Fruit fly (Drosophila melanogaster) whole organism, adult: ENCODE results near the gene Actn.

Experiments used
- CG11617 ChIP-seq: fragments of 200-800 bp; sonication (Bioruptor generic); optimal IDR thresholded peaks from 2 replicates; lab custom pipeline; 2017; ENCODE audit warnings: mild to moderate bottlenecking, missing biosample characterization, missing genetic modification reagents, missing genetic modification characterization
- CG12768 ChIP-seq: fragments of 200-800 bp; sonication (Bioruptor generic); optimal IDR thresholded peaks from 2 replicates; lab custom pipeline; 2017; ENCODE audit warnings: missing biosample characterization, missing genetic modification characterization, mild to moderate bottlenecking, moderate library complexity, missing genetic modification reagents
- CG14711 ChIP-seq: fragments of 200-800 bp; sonication (Bioruptor generic); optimal IDR thresholded peaks from 2 replicates; lab custom pipeline; 2018; ENCODE audit warnings: missing biosample characterization, mild to moderate bottlenecking, missing genetic modification characterization, moderate library complexity
- CG1620 ChIP-seq: fragments of 200-800 bp; sonication (Bioruptor generic); optimal IDR thresholded peaks from 2 replicates; lab custom pipeline; 2016; ENCODE audit warnings: missing biosample characterization, missing genetic modification characterization
- CG33017 ChIP-seq: fragments of 200-800 bp; sonication (Bioruptor generic); optimal IDR thresholded peaks from 2 replicates; lab custom pipeline; 2018; ENCODE audit warnings: missing biosample characterization, mild to moderate bottlenecking, missing genetic modification characterization, moderate library complexity
- CG5204 ChIP-seq: fragments of 200-800 bp; sonication (Bioruptor generic); optimal IDR thresholded peaks from 2 replicates; lab custom pipeline; 2016; ENCODE audit warnings: missing biosample characterization, missing genetic modification characterization
- CG7045 ChIP-seq: fragments of 200-800 bp; sonication (Bioruptor generic); optimal IDR thresholded peaks from 2 replicates; lab custom pipeline; 2017; ENCODE audit warnings: missing biosample characterization, mild to moderate bottlenecking, missing genetic modification characterization
- CG7101 ChIP-seq: fragments of 200-800 bp; sonication (Bioruptor generic); optimal IDR thresholded peaks from 2 replicates; lab custom pipeline; 2018; ENCODE audit warnings: missing biosample characterization, mild to moderate bottlenecking, missing genetic modification characterization, moderate library complexity
- Clk ChIP-seq: fragments of 200-800 bp; sonication (Bioruptor generic); optimal IDR thresholded peaks from 2 replicates; lab custom pipeline; 2017; ENCODE audit warnings: missing biosample characterization, missing genetic modification characterization
- Crg-1 ChIP-seq: fragments of 200-800 bp; sonication (Bioruptor generic); optimal IDR thresholded peaks from 2 replicates; lab custom pipeline; 2016; ENCODE audit warnings: missing biosample characterization, missing genetic modification characterization
- Hr96 ChIP-seq: fragments of 200-800 bp; sonication (Bioruptor generic); optimal IDR thresholded peaks from 2 replicates; lab custom pipeline; 2016; ENCODE audit warnings: missing biosample characterization, missing genetic modification characterization
- Mnt ChIP-seq: fragments of 200-800 bp; sonication (Bioruptor generic); optimal IDR thresholded peaks from 2 replicates; lab custom pipeline; 2016; ENCODE audit warnings: missing biosample characterization, mild to moderate bottlenecking, missing genetic modification characterization
- bab1 ChIP-seq: fragments of 200-800 bp; sonication (Bioruptor generic); optimal IDR thresholded peaks from 3 replicates; lab custom pipeline; 2019; ENCODE audit warnings: missing biosample characterization, mild to moderate bottlenecking, missing genetic modification characterization, moderate library complexity
- cic ChIP-seq: fragments of 200-800 bp; sonication (Bioruptor generic); optimal IDR thresholded peaks from 2 replicates; lab custom pipeline; 2017; ENCODE audit warnings: missing biosample characterization, mild to moderate bottlenecking, missing genetic modification characterization, moderate library complexity
- cnc ChIP-seq, 2 experiments: fragments of >200 bp; optimal IDR thresholded peaks; 2 replicates each; lab custom pipeline; 2017
- kay ChIP-seq: fragments of 200-800 bp; sonication (Bioruptor generic); peaks from one replicate; lab custom pipeline; 2016; ENCODE audit warnings: missing biosample characterization, missing genetic modification characterization, borderline replicate concordance
- ovo ChIP-seq: fragments of 200-800 bp; sonication (Bioruptor generic); optimal IDR thresholded peaks from 2 replicates; lab custom pipeline; 2016; ENCODE audit warnings: missing biosample characterization, missing genetic modification characterization
- pad ChIP-seq: fragments of 200-800 bp; sonication (Bioruptor generic); optimal IDR thresholded peaks from 3 replicates; lab custom pipeline; 2017; ENCODE audit warnings: missing biosample characterization, missing genetic modification characterization, mild to moderate bottlenecking, moderate library complexity, missing genetic modification reagents
- tj ChIP-seq: fragments of 200-800 bp; sonication (Bioruptor generic); optimal IDR thresholded peaks from 3 replicates; lab custom pipeline; 2017; ENCODE audit warnings: missing biosample characterization, mild to moderate bottlenecking, missing genetic modification characterization, moderate library complexity
- toe ChIP-seq: fragments of 200-800 bp; sonication (Bioruptor generic); optimal IDR thresholded peaks from 2 replicates; lab custom pipeline; 2016; ENCODE audit warnings: missing biosample characterization, missing genetic modification characterization

Gene Actn

DNA sequence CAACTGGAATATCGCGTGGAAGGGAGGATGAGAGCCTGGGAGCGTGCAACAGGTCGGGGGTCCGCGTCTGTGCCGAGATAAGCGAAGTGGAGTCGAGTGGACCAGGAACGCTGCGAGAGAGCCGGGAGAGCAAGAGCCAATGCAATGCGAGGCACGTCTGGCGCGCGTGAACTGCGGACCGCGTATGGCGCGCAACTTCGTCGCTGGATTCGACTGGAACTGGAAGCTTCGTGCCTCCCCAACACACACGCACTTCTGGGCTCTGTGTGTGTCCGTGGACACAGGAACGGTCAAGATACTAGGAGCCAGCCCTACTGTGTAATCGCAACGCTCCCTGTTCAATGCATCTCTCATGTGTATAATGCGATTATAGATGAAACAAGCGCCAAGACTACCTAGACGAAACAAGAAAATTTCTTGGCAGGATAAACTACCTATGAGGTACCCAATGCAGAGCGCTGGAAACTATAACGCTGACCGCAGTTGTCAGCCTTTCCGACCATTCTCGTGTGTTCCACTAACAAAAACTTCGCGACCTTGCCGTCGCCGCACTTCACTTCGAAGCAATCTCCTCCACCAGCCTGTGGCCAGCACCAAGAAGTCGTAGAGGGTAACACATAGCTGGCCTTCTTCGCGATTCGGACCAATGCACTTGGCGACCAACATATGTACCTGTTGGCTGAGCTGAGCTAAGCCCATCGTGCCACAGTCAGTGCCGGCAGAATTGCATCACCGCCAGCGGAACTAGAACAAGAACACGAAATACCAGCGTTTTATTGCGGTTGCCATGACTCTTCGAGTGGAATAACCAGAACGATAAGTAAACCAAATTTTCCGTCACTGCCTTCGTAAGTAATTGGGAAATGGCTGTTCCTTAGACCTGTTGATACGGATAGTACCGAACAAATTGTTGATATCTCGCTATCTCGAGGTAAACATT, 30.0 kb upstream of the Actn start, which contains the start of gene Rtca:
Gene Rtca, plus strand, starts transcription at position 536 of the 940 bp plus-strand sequence.
- TF ChIP-seq CG5204 (GFP tag; lab: Kevin White, UChicago): no peak
- no peak for TF ChIP-seq Clk
- TF ChIP-seq Hr96 (GFP tag; lab: Kevin White, UChicago): peak; percentile 62
- peak; percentile 72 for TF ChIP-seq CG7101 (tag; lab: Kevin White, UChicago)
- peak; percentile 59 for TF ChIP-seq CG12768 (GFP tag; lab: Kevin White, UChicago)
- TF ChIP-seq Crg-1 (GFP tag; lab: Kevin White, UChicago): peak; percentile 12
- peak; percentile 7 for TF ChIP-seq Mnt (GFP tag; lab: Kevin White, UChicago)
- peak; percentile 49 for TF ChIP-seq CG7045 (GFP tag; lab: Kevin White, UChicago)
- TF ChIP-seq toe: no peak
- TF ChIP-seq tj (GFP tag; lab: Kevin White, UChicago): peak; percentile 19
- peak; percentile 21 for TF ChIP-seq CG33017
- TF ChIP-seq CG14711: no peak
- TF ChIP-seq pad: peak; percentile 35
- TF ChIP-seq bab1 (GFP tag; lab: Kevin White, UChicago): peak; percentile 9
- TF ChIP-seq cic (GFP tag; lab: Kevin White, UChicago): no peak
- peak; percentile 73 for TF ChIP-seq CG11617 (GFP tag; lab: Kevin White, UChicago)
- TF ChIP-seq kay (GFP tag; lab: Kevin White, UChicago): no peak

DNA sequence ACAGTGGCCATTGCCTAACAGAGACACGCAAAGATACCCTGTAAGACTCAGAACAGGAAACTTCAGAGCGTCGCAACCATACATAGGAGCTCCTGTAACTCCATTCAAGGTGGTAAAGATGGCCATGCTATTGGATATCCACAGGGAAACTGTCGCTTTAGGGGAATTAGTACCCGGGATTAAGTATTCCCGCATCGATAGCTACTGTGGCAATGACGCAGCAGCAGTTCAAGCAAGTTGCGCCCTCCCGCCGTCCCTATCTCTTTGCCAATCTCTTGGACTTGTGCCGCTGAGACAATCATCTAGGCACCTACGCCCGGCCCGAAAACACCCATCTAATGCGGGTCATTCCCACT, 28.6 kb upstream of the Actn start:
- TF ChIP-seq CG5204 (GFP tag; lab: Kevin White, UChicago): no peak
- TF ChIP-seq CG1620 (GFP tag; lab: Kevin White, UChicago): peak; percentile 64
- peak in 1 of 2 experiments; percentile 83 for TF ChIP-seq cnc (optimal IDR thresholded peaks at IDR 0.05; lab: Kevin White, UChicago)
- TF ChIP-seq kay (GFP tag; lab: Kevin White, UChicago): no peak
- TF ChIP-seq pad: peak; percentile 49
- TF ChIP-seq Hr96 (GFP tag; lab: Kevin White, UChicago): peak; percentile 83
- peak; percentile 55 for TF ChIP-seq CG7045 (GFP tag; lab: Kevin White, UChicago)
- peak; percentile 69 for TF ChIP-seq CG7101 (tag; lab: Kevin White, UChicago)
- peak; percentile 24 for TF ChIP-seq ovo (GFP tag; lab: Kevin White, UChicago)
- TF ChIP-seq CG11617 (GFP tag; lab: Kevin White, UChicago): peak; percentile 47
- TF ChIP-seq Clk: no peak
- TF ChIP-seq CG12768 (GFP tag; lab: Kevin White, UChicago): peak; percentile 78
- TF ChIP-seq CG33017: peak; percentile 6
- peak; percentile 66 for TF ChIP-seq toe
- peak; percentile 38 for TF ChIP-seq bab1 (GFP tag; lab: Kevin White, UChicago)
- TF ChIP-seq cic (GFP tag; lab: Kevin White, UChicago): no peak
- peak; percentile 72 for TF ChIP-seq CG14711
- peak; percentile 12 for TF ChIP-seq tj (GFP tag; lab: Kevin White, UChicago)
- TF ChIP-seq Crg-1 (GFP tag; lab: Kevin White, UChicago): peak; percentile 41
- TF ChIP-seq Mnt (GFP tag; lab: Kevin White, UChicago): no peak

DNA sequence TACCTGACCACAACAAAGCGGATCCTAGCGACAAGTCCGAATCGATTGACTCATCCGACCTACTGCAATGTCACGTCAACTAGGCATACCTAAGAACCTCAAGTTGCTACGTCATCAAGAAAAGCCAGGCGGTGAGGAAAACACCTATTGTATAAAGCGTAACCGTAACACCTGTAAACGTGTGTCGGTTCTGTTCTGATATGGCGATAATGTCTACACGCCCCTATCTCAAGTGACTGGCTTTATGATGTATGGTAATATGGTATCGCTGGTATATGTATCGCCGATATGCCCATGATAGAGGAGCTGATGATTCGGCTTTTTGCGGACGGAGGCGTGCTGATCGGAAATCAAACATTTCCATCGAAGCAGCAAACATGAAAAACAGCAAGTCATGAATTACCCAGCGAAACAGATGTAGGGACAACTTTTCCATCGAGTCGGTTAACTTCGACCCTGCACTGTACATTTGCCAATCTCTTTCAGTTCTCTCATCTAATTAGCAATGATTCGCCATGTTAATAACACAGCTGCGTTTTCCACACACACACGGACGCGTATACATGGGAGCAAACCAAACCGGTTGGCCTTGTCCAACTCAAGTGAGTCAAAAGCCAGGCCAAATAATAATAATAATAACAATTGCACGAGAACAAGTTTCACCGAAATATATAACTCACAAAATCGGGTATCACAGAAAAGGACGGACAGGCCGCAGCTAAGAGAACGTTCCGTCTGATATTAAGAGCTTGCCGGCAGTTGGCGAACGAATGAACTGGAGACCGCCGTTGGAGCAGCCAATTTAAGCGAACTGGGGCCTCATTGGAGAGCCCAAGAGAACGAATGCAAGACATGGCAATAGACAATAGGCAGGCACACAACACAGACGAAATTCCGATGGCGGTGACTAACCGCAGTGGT, 27.9 kb upstream of the Actn start:
- no peak for TF ChIP-seq CG12768 (GFP tag; lab: Kevin White, UChicago)
- TF ChIP-seq bab1 (GFP tag; lab: Kevin White, UChicago): peak; percentile 4
- no peak for TF ChIP-seq cic (GFP tag; lab: Kevin White, UChicago)
- TF ChIP-seq CG1620 (GFP tag; lab: Kevin White, UChicago): no peak
- no peak for TF ChIP-seq Mnt (GFP tag; lab: Kevin White, UChicago)
- peak; percentile 29 for TF ChIP-seq ovo (GFP tag; lab: Kevin White, UChicago)
- TF ChIP-seq toe: no peak
- no peak for TF ChIP-seq Clk
- TF ChIP-seq CG11617 (GFP tag; lab: Kevin White, UChicago): no peak
- TF ChIP-seq CG7045 (GFP tag; lab: Kevin White, UChicago): no peak
- TF ChIP-seq CG7101 (tag; lab: Kevin White, UChicago): no peak
- no peak for TF ChIP-seq CG14711
- no peak for TF ChIP-seq kay (GFP tag; lab: Kevin White, UChicago)
- peak; percentile 68 to 82 for TF ChIP-seq cnc (optimal IDR thresholded peaks at IDR 0.05; lab: Kevin White, UChicago)
- TF ChIP-seq Hr96 (GFP tag; lab: Kevin White, UChicago): no peak
- no peak for TF ChIP-seq CG5204 (GFP tag; lab: Kevin White, UChicago)
- TF ChIP-seq pad: no peak
- peak; percentile 50 for TF ChIP-seq tj (GFP tag; lab: Kevin White, UChicago)

DNA sequence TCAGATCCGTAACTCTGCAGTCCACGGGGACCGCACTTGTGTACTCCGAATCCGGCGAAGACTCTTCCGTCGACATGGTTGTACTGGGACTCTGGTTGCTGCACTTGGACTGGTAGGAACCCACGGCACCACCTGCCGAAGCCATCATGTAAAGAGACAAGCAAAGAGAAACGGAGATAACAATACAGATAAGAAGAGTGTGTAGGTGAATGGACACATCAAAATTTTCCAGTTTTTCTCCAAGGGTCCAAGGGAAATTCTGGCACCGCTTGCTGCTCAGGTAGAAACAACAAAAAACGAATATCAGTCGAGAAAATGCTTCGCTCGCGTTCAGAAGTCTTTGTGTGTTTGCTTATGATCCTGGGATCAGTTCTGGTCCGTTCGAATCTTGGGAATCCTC, 26.2 kb upstream of the Actn start, which contains the start of gene CG4194:
Gene CG4194, plus strand, starts transcription at position 301 of the 400 bp plus-strand sequence.
- TF ChIP-seq CG33017 (no peak), ovo (GFP tag; lab: Kevin White, UChicago) (no peak), Mnt (GFP tag; lab: Kevin White, UChicago) (no peak), cic (GFP tag; lab: Kevin White, UChicago) (no peak), CG12768 (GFP tag; lab: Kevin White, UChicago) (no peak), toe (no peak), CG11617 (GFP tag; lab: Kevin White, UChicago) (no peak), Hr96 (GFP tag; lab: Kevin White, UChicago) (no peak), CG7101 (tag; lab: Kevin White, UChicago) (no peak), bab1 (GFP tag; lab: Kevin White, UChicago) (no peak), Crg-1 (GFP tag; lab: Kevin White, UChicago) (no peak), pad (no peak), tj (GFP tag; lab: Kevin White, UChicago) (no peak), CG1620 (GFP tag; lab: Kevin White, UChicago) (no peak), cnc (optimal IDR thresholded peaks at IDR 0.05; lab: Kevin White, UChicago) (no peak)
